Fruit fly (Drosophila melanogaster) whole organism, embryonic: ENCODE measurements around the gene CG13070.

Source experiments
- Ada2b ChIP-seq: fragments of 200-800 bp; sonication (Bioruptor generic); IDR thresholded peaks from 2 replicates; pipeline ENCODE4 v1.3.6; 2022; ENCODE audit warnings: missing biosample characterization, missing genetic modification characterization
- Atf6 ChIP-seq: fragments of 200-800 bp; sonication (Bioruptor generic); IDR thresholded peaks from 2 replicates; pipeline ENCODE4 v1.3.6; 2022; ENCODE audit warnings: missing biosample characterization, missing genetic modification characterization
- C15 ChIP-seq: fragments of 200-800 bp; sonication (Bioruptor generic); IDR thresholded peaks from 3 replicates; pipeline ENCODE4 v1.3.6; 2022; ENCODE audit warnings: missing biosample characterization, missing genetic modification characterization
- CG11456 ChIP-seq: fragments of 200-800 bp; sonication (Bioruptor generic); IDR thresholded peaks from 3 replicates; pipeline ENCODE4 v1.3.6; 2022; ENCODE audit warnings: missing biosample characterization, missing genetic modification characterization
- CG12942 ChIP-seq: fragments of 200-800 bp; sonication (Bioruptor generic); optimal IDR thresholded peaks from 3 replicates; lab custom pipeline; 2016; ENCODE audit warnings: missing biosample characterization, missing genetic modification characterization
- CG15514 ChIP-seq: fragments of 200-800 bp; sonication (Bioruptor generic); optimal IDR thresholded peaks from 3 replicates; lab custom pipeline; 2017; ENCODE audit warnings: missing biosample characterization, missing genetic modification characterization, mild to moderate bottlenecking, moderate library complexity, missing genetic modification reagents
- CG17186 ChIP-seq: fragments of 200-800 bp; sonication (Bioruptor generic); optimal IDR thresholded peaks from 3 replicates; lab custom pipeline; 2017; ENCODE audit warnings: missing biosample characterization, missing genetic modification reagents, missing genetic modification characterization
- CG18262 ChIP-seq: fragments of 200-800 bp; optimal IDR thresholded peaks from 3 replicates; lab custom pipeline; 2019; ENCODE audit warnings: missing biosample characterization, mild to moderate bottlenecking, missing genetic modification characterization, moderate library complexity
- CG18619 ChIP-seq: fragments of 200-800 bp; sonication (Bioruptor generic); optimal IDR thresholded peaks from 3 replicates; lab custom pipeline; 2017; ENCODE audit warnings: missing biosample characterization, mild to moderate bottlenecking, missing genetic modification characterization
- CG2875 ChIP-seq: fragments of 200-800 bp; sonication (Bioruptor generic); optimal IDR thresholded peaks from 2 replicates; lab custom pipeline; 2017; ENCODE audit warnings: missing biosample characterization, mild to moderate bottlenecking, missing genetic modification characterization, missing genetic modification reagents
- CG31441 ChIP-seq: fragments of 200-800 bp; sonication (Bioruptor generic); IDR thresholded peaks from 2 replicates; pipeline ENCODE4 v1.3.6; 2022; ENCODE audit warnings: missing biosample characterization, missing genetic modification characterization
- CG32532 ChIP-seq: fragments of 200-800 bp; sonication (Bioruptor generic); IDR thresholded peaks from 2 replicates; pipeline ENCODE4 v1.3.6; 2022; ENCODE audit warnings: missing biosample characterization, missing genetic modification characterization
- CG32772 ChIP-seq: fragments of 200-800 bp; sonication (Bioruptor generic); IDR thresholded peaks from 2 replicates; pipeline ENCODE4 v1.3.6; 2022; ENCODE audit warnings: missing biosample characterization, missing genetic modification characterization
- CG34376 ChIP-seq: fragments of 200-800 bp; sonication (Bioruptor generic); optimal IDR thresholded peaks from 2 replicates; lab custom pipeline; 2018; ENCODE audit warnings: missing biosample characterization, mild to moderate bottlenecking, missing genetic modification characterization
- CG3995 ChIP-seq: fragments of 200-800 bp; sonication (Bioruptor generic); optimal IDR thresholded peaks from 3 replicates; lab custom pipeline; 2016; ENCODE audit warnings: missing biosample characterization, missing genetic modification characterization
- CG43689 ChIP-seq: fragments of 200-800 bp; sonication (Bioruptor generic); IDR thresholded peaks from 2 replicates; pipeline ENCODE4 v1.3.6; 2022; ENCODE audit warnings: missing biosample characterization, missing genetic modification characterization
- CG4730 ChIP-seq: fragments of 200-800 bp; sonication (Bioruptor generic); IDR thresholded peaks from 2 replicates; pipeline ENCODE4 v1.3.6; 2022; ENCODE audit warnings: missing biosample characterization, missing genetic modification characterization
- CG4854 ChIP-seq: fragments of 200-800 bp; sonication (Bioruptor generic); optimal IDR thresholded peaks from 2 replicates; lab custom pipeline; 2016; ENCODE audit warnings: missing biosample characterization, missing genetic modification characterization, inconsistent platforms
- CG7963 ChIP-seq: fragments of 200-800 bp; sonication (Bioruptor generic); IDR thresholded peaks from 3 replicates; pipeline ENCODE4 v1.3.6; 2022; ENCODE audit warnings: missing biosample characterization, missing genetic modification characterization; ENCODE audit not compliant: partially characterized antibody
- CG7987 ChIP-seq: fragments of 200-800 bp; sonication (Bioruptor generic); optimal IDR thresholded peaks from 2 replicates; lab custom pipeline; 2018; ENCODE audit warnings: missing biosample characterization, mild to moderate bottlenecking, missing genetic modification characterization, moderate library complexity
- CG8290 ChIP-seq, 3 experiments: fragments of 200-800 bp; sonication (Bioruptor generic); optimal IDR thresholded peaks; 2 replicates each; lab custom pipeline; 2016 to 2019; ENCODE audit warnings: missing biosample characterization in 3 of 3, missing genetic modification characterization in 3 of 3, mild to moderate bottlenecking in 2 of 3, moderate library complexity in 1 of 3
- CG9876 ChIP-seq: fragments of 200-800 bp; sonication (Bioruptor generic); optimal IDR thresholded peaks from 2 replicates; lab custom pipeline; 2016; ENCODE audit warnings: missing biosample characterization, missing genetic modification characterization
- CrebB ChIP-seq: fragments of 200-800 bp; sonication (Bioruptor generic); optimal IDR thresholded peaks from 3 replicates; lab custom pipeline; 2018; ENCODE audit warnings: missing biosample characterization, mild to moderate bottlenecking, missing genetic modification characterization
- Dfd ChIP-seq, 2 experiments: fragments of >200 bp; optimal IDR thresholded peaks; 2 replicates each; lab custom pipeline; 2017; ENCODE audit warnings: missing biosample characterization in 2 of 2, missing genetic modification characterization in 2 of 2
- Doc2 ChIP-seq: fragments of 200-800 bp; sonication (Bioruptor generic); IDR thresholded peaks from 2 replicates; pipeline ENCODE4 v1.3.6; 2022; ENCODE audit warnings: missing biosample characterization, missing genetic modification characterization
- Doc3 ChIP-seq: fragments of 200-800 bp; sonication (Bioruptor generic); IDR thresholded peaks from 3 replicates; pipeline ENCODE4 v1.3.6; 2022; ENCODE audit warnings: missing biosample characterization, missing genetic modification characterization; ENCODE audit not compliant: partially characterized antibody
- Ets65A ChIP-seq: fragments of 200-800 bp; sonication (Bioruptor generic); peaks from one replicate; lab custom pipeline; 2016; ENCODE audit warnings: missing biosample characterization, missing genetic modification characterization
- Gsc ChIP-seq: fragments of 200-800 bp; sonication (Bioruptor generic); IDR thresholded peaks from 2 replicates; pipeline ENCODE4 v1.3.6; 2022; ENCODE audit warnings: missing biosample characterization, missing genetic modification characterization
- MTF-1 ChIP-seq: fragments of 200-800 bp; sonication (Bioruptor generic); optimal IDR thresholded peaks from 2 replicates; lab custom pipeline; 2018; ENCODE audit warnings: missing biosample characterization, mild to moderate bottlenecking, missing genetic modification characterization, borderline replicate concordance
- Max ChIP-seq: fragments of 200-800 bp; sonication (Bioruptor generic); optimal IDR thresholded peaks from 2 replicates; lab custom pipeline; 2016; ENCODE audit warnings: missing biosample characterization, mild to moderate bottlenecking, missing genetic modification characterization
- Oli ChIP-seq: fragments of 200-800 bp; sonication (Bioruptor generic); optimal IDR thresholded peaks from 2 replicates; lab custom pipeline; 2018; ENCODE audit warnings: missing biosample characterization, mild to moderate bottlenecking, missing genetic modification characterization, moderate library complexity
- Spps ChIP-seq: fragments of 200-800 bp; sonication (Bioruptor generic); optimal IDR thresholded peaks from 2 replicates; lab custom pipeline; 2018; ENCODE audit warnings: missing biosample characterization, mild to moderate bottlenecking, missing genetic modification characterization
- Sry-β ChIP-seq: fragments of 200-800 bp; sonication (Bioruptor generic); optimal IDR thresholded peaks from 2 replicates; lab custom pipeline; 2018; ENCODE audit warnings: missing biosample characterization, mild to moderate bottlenecking, missing genetic modification characterization, moderate library complexity
- Ssrp ChIP-seq: fragments of 200-800 bp; sonication (Bioruptor generic); optimal IDR thresholded peaks from 2 replicates; lab custom pipeline; 2018; ENCODE audit warnings: missing biosample characterization, mild to moderate bottlenecking, missing genetic modification characterization, moderate library complexity
- ato ChIP-seq: fragments of 200-800 bp; sonication (Bioruptor generic); IDR thresholded peaks from 2 replicates; pipeline ENCODE4 v1.3.6; 2022; ENCODE audit warnings: missing biosample characterization, missing genetic modification characterization; ENCODE audit not compliant: partially characterized antibody
- corto ChIP-seq: fragments of 200-800 bp; sonication (Bioruptor generic); optimal IDR thresholded peaks from 2 replicates; lab custom pipeline; 2016; ENCODE audit warnings: missing biosample characterization, mild to moderate bottlenecking, missing genetic modification characterization, moderate library complexity
- crol ChIP-seq: fragments of 200-800 bp; sonication (Bioruptor generic); IDR thresholded peaks from 2 replicates; pipeline ENCODE4 v1.3.6; 2022; ENCODE audit warnings: missing biosample characterization, missing genetic modification characterization
- crp ChIP-seq, 2 experiments: fragments of 200-800 bp; sonication (Bioruptor generic); optimal IDR thresholded peaks; 2 replicates in 1 of 2; 3 replicates in 1 of 2; lab custom pipeline; 2017; ENCODE audit warnings: missing biosample characterization in 2 of 2, missing genetic modification characterization in 2 of 2, mild to moderate bottlenecking in 1 of 2, moderate library complexity in 1 of 2
- dpn ChIP-seq, 2 experiments: fragments of 200-800 bp; sonication (Bioruptor generic); optimal IDR thresholded peaks; 3 replicates each; lab custom pipeline; 2016; ENCODE audit warnings: missing biosample characterization in 2 of 2, missing genetic modification characterization in 2 of 2
- ems ChIP-seq: fragments of 200-800 bp; sonication (Bioruptor generic); optimal IDR thresholded peaks from 3 replicates; lab custom pipeline; 2016; ENCODE audit warnings: missing biosample characterization, missing genetic modification characterization
- kay ChIP-seq: fragments of 200-800 bp; sonication (Bioruptor generic); optimal IDR thresholded peaks from 2 replicates; lab custom pipeline; 2016; ENCODE audit warnings: missing biosample characterization, missing genetic modification characterization
- ken ChIP-seq: fragments of 200-800 bp; sonication (Bioruptor generic); IDR thresholded peaks from 3 replicates; pipeline ENCODE4 v1.3.6; 2022; ENCODE audit warnings: missing biosample characterization, missing genetic modification characterization
- maf-S ChIP-seq: fragments of 200-800 bp; sonication (Bioruptor generic); optimal IDR thresholded peaks from 2 replicates; lab custom pipeline; 2016; ENCODE audit warnings: missing biosample characterization, missing genetic modification characterization
- sug ChIP-seq: fragments of 200-800 bp; optimal IDR thresholded peaks from 2 replicates; lab custom pipeline; 2019; ENCODE audit warnings: missing biosample characterization, mild to moderate bottlenecking, missing genetic modification characterization, moderate library complexity
- tup ChIP-seq: fragments of 200-800 bp; sonication (Bioruptor generic); optimal IDR thresholded peaks from 2 replicates; lab custom pipeline; 2016; ENCODE audit warnings: missing biosample characterization, mild to moderate bottlenecking, missing genetic modification characterization, moderate library complexity
- unpg ChIP-seq: fragments of 200-800 bp; sonication (Bioruptor generic); optimal IDR thresholded peaks from 3 replicates; lab custom pipeline; 2018; ENCODE audit warnings: missing biosample characterization, mild to moderate bottlenecking, missing genetic modification characterization, moderate library complexity
- usp ChIP-seq: fragments of >200 bp; optimal IDR thresholded peaks from 2 replicates; lab custom pipeline; 2017; ENCODE audit warnings: missing biosample characterization, missing genetic modification characterization
- wdn ChIP-seq: fragments of 200-800 bp; sonication (Bioruptor generic); IDR thresholded peaks from 2 replicates; pipeline ENCODE4 v1.3.6; 2022; ENCODE audit warnings: missing biosample characterization, missing genetic modification characterization
- wek ChIP-seq: fragments of 200-800 bp; sonication (Bioruptor generic); optimal IDR thresholded peaks from 3 replicates; lab custom pipeline; 2018; ENCODE audit warnings: missing biosample characterization, mild to moderate bottlenecking, missing genetic modification characterization, moderate library complexity
- zen2 ChIP-seq: fragments of 200-800 bp; sonication (Bioruptor generic); IDR thresholded peaks from 3 replicates; pipeline ENCODE4 v1.3.6; 2022; ENCODE audit warnings: missing biosample characterization, missing genetic modification characterization; ENCODE audit not compliant: partially characterized antibody
- zfh1 ChIP-seq: fragments of 200-800 bp; sonication (Bioruptor generic); IDR thresholded peaks from 3 replicates; pipeline ENCODE4 v1.3.6; 2022; ENCODE audit warnings: missing biosample characterization, missing genetic modification characterization

Gene CG13070

dm6 chr3L:16286258-16286657, 23.1 kb downstream of the CG13070 start (continued):
- TF ChIP-seq crp (GFP tag; optimal IDR thresholded peaks at IDR 0.05; lab: Kevin White, UChicago) (no peak), CG4730 (GFP tag; lab: Robert Waterston, UW) (no peak), CG11456 (GFP tag; lab: Robert Waterston, UW) (no peak), MTF-1 (no peak), CG2875 (GFP tag; lab: Kevin White, UChicago) (no peak), CG17186 (GFP tag; lab: Kevin White, UChicago) (no peak), sug (tag; lab: Kevin White, UChicago) (no peak), CG9876 (GFP tag; lab: Kevin White, UChicago) (no peak), CG18262 (tag; lab: Kevin White, UChicago) (no peak), Ets65A (peak; percentile 29), Sry-β (GFP tag; lab: Kevin White, UChicago) (no peak), Atf6 (GFP tag; lab: Robert Waterston, UW) (no peak), Gsc (GFP tag; lab: Robert Waterston, UW) (no peak), CG18619 (GFP tag; lab: Kevin White, UChicago) (no peak), ato (GFP tag; lab: Robert Waterston, UW) (no peak), corto (GFP tag; lab: Kevin White, UChicago) (no peak), unpg (GFP tag; lab: Kevin White, UChicago) (peak; percentile 52), zen2 (GFP tag; lab: Robert Waterston, UW) (no peak), CG43689 (GFP tag; lab: Robert Waterston, UW) (no peak), Doc2 (GFP tag; lab: Robert Waterston, UW) (no peak), CG32532 (GFP tag; lab: Robert Waterston, UW) (no peak), Ada2b (GFP tag; lab: Robert Waterston, UW) (peak; percentile 20; the same call in 1 of the 2 replicates), CG32772 (GFP tag; lab: Robert Waterston, UW) (0 out of 2 replicates have a peak, but pooled peaks have one; percentile 8), ems (no peak), CG15514 (GFP tag; lab: Kevin White, UChicago) (no peak), maf-S (GFP tag; lab: Kevin White, UChicago) (no peak), usp (GFP tag; lab: Kevin White, UChicago) (no peak), CG3995 (GFP tag; lab: Kevin White, UChicago) (no peak), CG7987 (GFP tag; lab: Kevin White, UChicago) (no peak), CG31441 (0 out of 2 replicates have a peak, but pooled peaks have one; percentile 29), tup (GFP tag; lab: Kevin White, UChicago) (no peak), kay (GFP tag; lab: Kevin White, UChicago) (no peak), Spps (tag; lab: Kevin White, UChicago) (no peak), CG8290 (GFP tag; optimal IDR thresholded peaks at IDR 0.05; lab: Kevin White, UChicago) (no peak), CG8290 (tag; optimal IDR thresholded peaks at IDR 0.05; lab: Kevin White, UChicago) (peak in 1 of 2 experiments; percentile 46), zfh1 (no peak), wdn (GFP tag; lab: Robert Waterston, UW) (no peak), crol (GFP tag; lab: Robert Waterston, UW) (no peak), CG12942 (no peak), Dfd (GFP tag; optimal IDR thresholded peaks at IDR 0.05; lab: Kevin White, UChicago) (no peak), Doc3 (GFP tag; lab: Robert Waterston, UW) (no peak), wek (GFP tag; lab: Kevin White, UChicago) (no peak), CG4854 (GFP tag; lab: Kevin White, UChicago) (no peak), dpn (GFP tag; optimal IDR thresholded peaks at IDR 0.05; lab: Kevin White, UChicago) (peak in 1 of 2 experiments; percentile 1), CG34376 (GFP tag; lab: Kevin White, UChicago) (no peak), C15 (GFP tag; lab: Robert Waterston, UW) (0 out of 3 replicates have a peak, but pooled peaks have one; percentile 15), Ssrp (tag; lab: Kevin White, UChicago) (no peak), ken (GFP tag; lab: Robert Waterston, UW) (no peak), Max (GFP tag; lab: Kevin White, UChicago) (no peak), CrebB (tag; lab: Kevin White, UChicago) (no peak), Oli (tag; lab: Kevin White, UChicago) (peak; percentile 44), CG7963 (no peak)
